Fruit fly (Drosophila melanogaster): ENCODE results near the gene CG46313.

DNA sequence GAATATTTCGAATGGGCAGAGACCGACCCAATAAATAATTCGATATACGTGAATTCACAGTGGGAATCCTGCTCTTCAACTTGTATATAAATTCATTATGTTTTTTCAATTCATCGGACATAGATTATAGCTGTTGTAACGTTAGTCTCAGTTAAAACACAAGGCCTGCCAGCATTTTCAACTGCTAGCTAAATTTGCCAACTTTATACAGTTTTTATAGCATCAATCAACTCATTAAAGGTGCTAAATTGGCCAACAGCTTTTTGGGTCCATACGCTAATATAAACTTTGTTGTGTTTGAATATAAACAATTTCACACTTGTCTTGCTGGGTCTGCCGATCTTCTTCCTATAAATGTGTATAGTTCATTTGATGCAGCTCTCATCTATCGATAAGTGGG lies 3.8 kb downstream of the CG46313 start:
- TF ChIP-seq CG8478 (optimal IDR thresholded peaks at IDR 0.05) (no peak), CTCF (optimal IDR thresholded peaks at IDR 0.05) (no peak)
